Worm (Caenorhabditis elegans): ENCODE data around the gene F53A9.3.
A peak's percentile ranks its signal among the peaks of the same experiment; 100 is the strongest.

F53A9.3 gene

DNA sequence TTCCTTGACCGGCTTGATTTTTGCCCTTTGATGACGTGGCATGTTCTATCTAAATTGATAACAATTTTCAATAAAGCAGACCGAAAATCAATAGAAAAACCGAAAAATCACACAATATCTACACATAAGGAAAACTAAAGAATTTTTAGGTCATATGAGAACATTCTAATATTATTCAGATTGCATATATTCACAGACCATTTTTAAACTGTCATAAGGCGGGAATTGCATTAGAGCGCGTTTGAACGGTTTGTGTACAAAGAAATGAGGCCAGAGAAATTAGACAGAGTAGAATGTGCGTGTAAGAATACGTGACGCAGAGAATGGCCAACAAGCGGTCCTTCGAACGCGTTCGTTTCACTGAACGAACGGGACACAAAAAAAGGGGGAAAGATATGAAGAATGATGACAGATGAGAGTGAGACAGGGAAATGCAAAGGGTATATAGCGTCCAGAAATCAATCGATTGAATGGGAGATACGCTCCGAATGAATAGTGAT lies 28.9 kb downstream of the F53A9.3 start, which contains the start of gene M02D8.3 (continued):
- TF ChIP-seq hmg-1.1 (GFP tag; IDR thresholded peaks at IDR 0.05) (0 out of 2 replicates have a peak, but pooled peaks have one; percentile 41), lsy-2 (tag; optimal IDR thresholded peaks at IDR 0.05) (peak in 1 of 2 experiments; percentile 69), Y75B8A.6 (GFP tag; IDR thresholded peaks at IDR 0.05) (no peak), F49E8.2 (tag; optimal IDR thresholded peaks at IDR 0.05; ENCODE audit: borderline replicate concordance) (no peak), dpl-1 (GFP tag; optimal IDR thresholded peaks at IDR 0.05) (peak; percentile 66), mdt-29 (GFP tag; IDR thresholded peaks at IDR 0.05) (no peak), hif-1 (tag; optimal IDR thresholded peaks at IDR 0.05) (peak in 1 of 2 experiments; percentile 41)

- TF ChIP-seq T26A8.4 (GFP tag; IDR thresholded peaks at IDR 0.05): no peak
- TF ChIP-seq nhr-41 (GFP tag; IDR thresholded peaks at IDR 0.05): no peak
Measured at ce11 chrX:8737801-8738200, 29.6 kb downstream of the F53A9.3 start.

- no peak for TF ChIP-seq ceh-82 (tag; optimal IDR thresholded peaks at IDR 0.05)
- peak; percentile 65 for TF ChIP-seq aha-1 (tag)
Measured at ce11 chrX:8739373-8739772, 31.2 kb downstream of the F53A9.3 start, which contains the start of gene M02D8.2. M02D8.2 (plus strand) TSS chrX:8739673.

DNA sequence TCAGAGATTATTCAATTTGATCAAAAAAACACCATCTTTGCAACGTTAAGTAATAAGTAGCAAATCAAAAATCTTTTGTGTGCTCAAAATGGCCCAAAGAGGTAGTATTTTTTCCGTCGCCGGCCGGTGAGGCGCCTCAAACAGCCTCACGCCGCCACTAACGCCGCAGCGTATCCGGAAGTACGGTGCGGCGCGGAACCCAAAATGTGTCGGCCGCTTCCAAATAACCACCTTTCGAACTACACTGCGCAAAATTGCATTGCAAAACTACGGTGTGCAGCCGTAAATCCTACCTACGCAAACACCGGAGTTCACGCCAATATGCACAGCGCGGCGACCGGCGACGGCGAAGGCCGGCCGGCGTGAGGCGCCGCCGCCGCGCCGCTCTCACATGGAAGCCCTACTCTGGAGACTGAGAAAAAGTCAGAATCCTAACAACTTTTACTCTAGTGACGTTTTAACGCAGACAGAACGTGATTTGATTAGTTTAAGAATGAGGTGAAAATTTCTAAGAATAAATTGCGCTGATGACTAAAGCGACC lies 33.5 kb downstream of the F53A9.3 start:
- no peak for TF ChIP-seq lin-13 (GFP tag; optimal IDR thresholded peaks at IDR 0.05)
- no peak for TF ChIP-seq Y105C5A.15 (GFP tag; IDR thresholded peaks at IDR 0.05)
- TF ChIP-seq zfp-3 (GFP tag; conservative IDR thresholded peaks at IDR 0.05): no peak
- no peak for TF ChIP-seq saeg-2 (GFP tag; IDR thresholded peaks at IDR 0.05)
- TF ChIP-seq unc-39 (tag; optimal IDR thresholded peaks at IDR 0.05): no peak
- TF ChIP-seq zip-11 (GFP tag; IDR thresholded peaks at IDR 0.05): no peak
- TF ChIP-seq zip-2 (tag; optimal IDR thresholded peaks at IDR 0.05): no peak
- TF ChIP-seq ZK337.2 (GFP tag; IDR thresholded peaks at IDR 0.05): no peak
- TF ChIP-seq gei-8 (GFP tag; optimal IDR thresholded peaks at IDR 0.05): no peak
- TF ChIP-seq arid-1 (GFP tag; conservative IDR thresholded peaks at IDR 0.05): no peak
- no peak for TF ChIP-seq F37D6.2 (tag; optimal IDR thresholded peaks at IDR 0.05)
- TF ChIP-seq daf-16 (GFP tag; optimal IDR thresholded peaks at IDR 0.05): no peak
- no peak for TF ChIP-seq daf-16 (tag; optimal IDR thresholded peaks at IDR 0.05)
- TF ChIP-seq hlh-11 (tag; optimal IDR thresholded peaks at IDR 0.05): no peak
- no peak for TF ChIP-seq mdl-1 (tag; optimal IDR thresholded peaks at IDR 0.05)
- TF ChIP-seq vab-7 (GFP tag; IDR thresholded peaks at IDR 0.05): no peak
- no peak for TF ChIP-seq T26A8.4 (GFP tag; IDR thresholded peaks at IDR 0.05)
- no peak for TF ChIP-seq snpc-4 (tag; optimal IDR thresholded peaks at IDR 0.05)
- TF ChIP-seq nhr-102 (tag; optimal IDR thresholded peaks at IDR 0.05): no peak
- no peak for TF ChIP-seq unc-62 (GFP tag; optimal IDR thresholded peaks at IDR 0.05 in 1 of 2)
- TF ChIP-seq unc-62 (tag; optimal IDR thresholded peaks at IDR 0.05): no peak
- no peak for TF ChIP-seq pha-4 (GFP tag; IDR thresholded peaks at IDR 0.05)
- no peak for TF ChIP-seq pha-4 (tag; optimal IDR thresholded peaks at IDR 0.05)
- TF ChIP-seq F44E2.7 (GFP tag; IDR thresholded peaks at IDR 0.05): no peak
- no peak for TF ChIP-seq hif-1 (tag; optimal IDR thresholded peaks at IDR 0.05)
- no peak for TF ChIP-seq lir-3 (tag; optimal IDR thresholded peaks at IDR 0.05)
- TF ChIP-seq spr-1 (tag; optimal IDR thresholded peaks at IDR 0.05): no peak
- TF ChIP-seq dmd-6 (GFP tag; IDR thresholded peaks at IDR 0.05): no peak
- TF ChIP-seq mes-2 (tag; optimal IDR thresholded peaks at IDR 0.05; ENCODE audit: poor library complexity, severe bottlenecking): no peak
- TF ChIP-seq ztf-7 (tag; optimal IDR thresholded peaks at IDR 0.05): no peak
- no peak for TF ChIP-seq mep-1 (tag; optimal IDR thresholded peaks at IDR 0.05)
- no peak for TF ChIP-seq mdt-29 (GFP tag; IDR thresholded peaks at IDR 0.05)
- no peak for TF ChIP-seq R02D3.7 (tag; optimal IDR thresholded peaks at IDR 0.05)
- TF ChIP-seq pqm-1 (tag; optimal IDR thresholded peaks at IDR 0.05): no peak
- no peak for TF ChIP-seq rbr-2 (tag; optimal IDR thresholded peaks at IDR 0.05)
- TF ChIP-seq lin-1 (GFP tag; IDR thresholded peaks at IDR 0.05): no peak
- peak; percentile 49; the same call in 1 of the 2 replicates for TF ChIP-seq snpc-1.2 (GFP tag; IDR thresholded peaks at IDR 0.05)
- peak; percentile 88 for TF ChIP-seq set-16 (GFP tag; IDR thresholded peaks at IDR 0.05)

Data from whole organism, L4 larva.